Worm (Caenorhabditis elegans) whole organism, L3 larva: ENCODE measurements around the gene ndub-3.

Experiments used
- R02D3.7 ChIP-seq: fragments of 150-350 bp; optimal IDR thresholded peaks from 2 replicates; lab custom pipeline; 2014; ENCODE audit warnings: missing biosample characterization, missing genetic modification characterization
- aly-2 ChIP-seq: fragments of 150-350 bp; optimal IDR thresholded peaks from 2 replicates; lab custom pipeline; 2014; ENCODE audit warnings: missing biosample characterization, missing genetic modification characterization
- ama-1 ChIP-seq: fragments of 150-350 bp; optimal IDR thresholded peaks from 2 replicates; lab custom pipeline; 2018
- ceh-16 ChIP-seq: sonication (generic microtip); optimal IDR thresholded peaks from 2 replicates; lab custom pipeline; 2017; ENCODE audit warnings: missing biosample characterization, missing genetic modification characterization
- ceh-28 ChIP-seq: fragments of 150-350 bp; optimal IDR thresholded peaks from 2 replicates; lab custom pipeline; 2014; ENCODE audit warnings: missing biosample characterization, missing genetic modification reagents, missing genetic modification characterization
- ceh-82 ChIP-seq: fragments of 150-350 bp; optimal IDR thresholded peaks from 2 replicates; lab custom pipeline; 2014; ENCODE audit warnings: missing biosample characterization, missing genetic modification characterization
- ceh-9 ChIP-seq: sonication (generic microtip); optimal IDR thresholded peaks from 2 replicates; lab custom pipeline; 2018; ENCODE audit warnings: missing biosample characterization, missing genetic modification characterization
- daf-12 ChIP-seq: fragments of 150-350 bp; optimal IDR thresholded peaks from 2 replicates; lab custom pipeline; 2014; ENCODE audit warnings: missing biosample characterization, missing genetic modification reagents, missing genetic modification characterization
- egl-5 ChIP-seq: fragments of 150-350 bp; optimal IDR thresholded peaks from 2 replicates; lab custom pipeline; 2017; ENCODE audit warnings: missing biosample characterization, missing genetic modification reagents, missing genetic modification characterization, inconsistent platforms
- elt-1 ChIP-seq: fragments of 150-350 bp; optimal IDR thresholded peaks from 2 replicates; lab custom pipeline; 2014; ENCODE audit warnings: missing biosample characterization, missing genetic modification characterization
- elt-2 ChIP-seq: sonication (generic microtip); optimal IDR thresholded peaks from 2 replicates; lab custom pipeline; 2016; ENCODE audit warnings: missing genetic modification reagents, mild to moderate bottlenecking, missing genetic modification characterization, missing compliant biosample characterization
- elt-3 ChIP-seq, 3 experiments: fragments of 150-350 bp in 1 of 3; sonication (generic microtip) in 2 of 3; optimal IDR thresholded peaks; 2 replicates in 2 of 3; 4 replicates in 1 of 3; lab custom pipeline; 2014 to 2017; ENCODE audit warnings: missing biosample characterization in 3 of 3, missing genetic modification characterization in 3 of 3
- fkh-10 ChIP-seq: sonication (generic microtip); optimal IDR thresholded peaks from 2 replicates; lab custom pipeline; 2017; ENCODE audit warnings: missing biosample characterization, missing genetic modification reagents, missing genetic modification characterization
- fkh-2 ChIP-seq: fragments of 150-350 bp; optimal IDR thresholded peaks from 2 replicates; lab custom pipeline; 2014; ENCODE audit warnings: missing biosample characterization, missing genetic modification reagents, missing genetic modification characterization
- fos-1 ChIP-seq: fragments of 150-350 bp; optimal IDR thresholded peaks from 2 replicates; lab custom pipeline; 2014; ENCODE audit warnings: missing biosample characterization, missing genetic modification characterization
- hmg-11 ChIP-seq: sonication (generic microtip); optimal IDR thresholded peaks from 2 replicates; lab custom pipeline; 2016; ENCODE audit warnings: missing genetic modification characterization, missing compliant biosample characterization
- jun-1 ChIP-seq: fragments of 150-350 bp; optimal IDR thresholded peaks from 2 replicates; lab custom pipeline; 2014; ENCODE audit warnings: missing biosample characterization, missing genetic modification reagents, missing genetic modification characterization
- lin-15B ChIP-seq: fragments of 150-350 bp; optimal IDR thresholded peaks from 2 replicates; lab custom pipeline; 2014; ENCODE audit warnings: missing biosample characterization, missing genetic modification characterization
- lin-39 ChIP-seq: fragments of 150-350 bp; optimal IDR thresholded peaks from 2 replicates; lab custom pipeline; 2018; ENCODE audit warnings: missing biosample characterization, missing genetic modification reagents, missing genetic modification characterization
- nfya-1 ChIP-seq: sonication (generic microtip); optimal IDR thresholded peaks from 2 replicates; lab custom pipeline; 2017; ENCODE audit warnings: missing genetic modification characterization, mild to moderate bottlenecking, missing compliant biosample characterization, antibody characterized with exemption, moderate library complexity; ENCODE audit not compliant: insufficient read depth
- nhr-23 ChIP-seq: fragments of 150-350 bp; optimal IDR thresholded peaks from 2 replicates; lab custom pipeline; 2014; ENCODE audit warnings: missing biosample characterization, missing genetic modification reagents, missing genetic modification characterization
- nhr-237 ChIP-seq: fragments of 150-350 bp; optimal IDR thresholded peaks from 2 replicates; lab custom pipeline; 2014; ENCODE audit warnings: missing biosample characterization, missing genetic modification characterization
- nhr-25 ChIP-seq: sonication (generic microtip); optimal IDR thresholded peaks from 2 replicates; lab custom pipeline; 2017; ENCODE audit warnings: missing biosample characterization, missing genetic modification characterization
- nhr-43 ChIP-seq: sonication (generic microtip); optimal IDR thresholded peaks from 2 replicates; lab custom pipeline; 2016; ENCODE audit warnings: mild to moderate bottlenecking, missing genetic modification characterization, missing compliant biosample characterization; ENCODE audit not compliant: poor library complexity, severe bottlenecking
- nhr-67 ChIP-seq: fragments of 150-350 bp; optimal IDR thresholded peaks from 2 replicates; lab custom pipeline; 2014; ENCODE audit warnings: missing biosample characterization, missing genetic modification characterization
- nhr-76 ChIP-seq: fragments of 150-350 bp; sonication (generic microtip); optimal IDR thresholded peaks from 5 replicates; lab custom pipeline; 2014; ENCODE audit warnings: missing biosample characterization, missing genetic modification characterization
- nhr-77 ChIP-seq: fragments of 150-350 bp; optimal IDR thresholded peaks from 2 replicates; lab custom pipeline; 2014; ENCODE audit warnings: missing biosample characterization, missing genetic modification characterization
- pha-4 ChIP-seq: fragments of 150-350 bp; optimal IDR thresholded peaks from 2 replicates; lab custom pipeline; 2014; ENCODE audit warnings: missing biosample characterization, missing genetic modification reagents, missing genetic modification characterization
- pqm-1 ChIP-seq: fragments of 150-350 bp; optimal IDR thresholded peaks from 2 replicates; lab custom pipeline; 2017; ENCODE audit warnings: missing biosample characterization, missing genetic modification characterization, inconsistent platforms
- sea-2 ChIP-seq: fragments of 150-350 bp; sonication (generic microtip); optimal IDR thresholded peaks from 4 replicates; lab custom pipeline; 2014; ENCODE audit warnings: missing biosample characterization, missing genetic modification reagents, missing genetic modification characterization
- skn-1 ChIP-seq: fragments of 150-350 bp; optimal IDR thresholded peaks from 2 replicates; lab custom pipeline; 2014; ENCODE audit warnings: missing biosample characterization, missing genetic modification characterization
- snpc-4 ChIP-seq: fragments of 150-350 bp; optimal IDR thresholded peaks from 2 replicates; lab custom pipeline; 2014; ENCODE audit warnings: missing biosample characterization, missing genetic modification characterization
- unc-39 ChIP-seq: sonication (generic microtip); optimal IDR thresholded peaks from 4 replicates; lab custom pipeline; 2017; ENCODE audit warnings: missing biosample characterization, missing genetic modification characterization
- unc-62 ChIP-seq: fragments of 150-350 bp; sonication (generic microtip); optimal IDR thresholded peaks from 4 replicates; lab custom pipeline; 2014; ENCODE audit warnings: missing biosample characterization, missing genetic modification reagents, missing genetic modification characterization
- zag-1 ChIP-seq: fragments of 150-350 bp; optimal IDR thresholded peaks from 2 replicates; lab custom pipeline; 2014; ENCODE audit warnings: missing biosample characterization, missing genetic modification characterization
- ztf-11 ChIP-seq: fragments of 150-350 bp; optimal IDR thresholded peaks from 2 replicates; lab custom pipeline; 2014; ENCODE audit warnings: missing biosample characterization, missing genetic modification characterization
- ztf-4 ChIP-seq: fragments of 150-350 bp; optimal IDR thresholded peaks from 2 replicates; lab custom pipeline; 2014; ENCODE audit warnings: missing biosample characterization, missing genetic modification characterization

ndub-3 gene

ce11 chrII:8964835-8965234 is at the start of gene ndub-3, which contains the start of gene C18E9.2:
ndub-3 (minus strand) TSS chrII:8964890.
C18E9.2 (plus strand) TSS chrII:8965006.
- TF ChIP-seq nhr-77, result no peak
- TF ChIP-seq nhr-67, result no peak
- no peak for TF ChIP-seq nhr-76 (tag; lab: Kevin White, UChicago)
- peak; percentile 44 for TF ChIP-seq nhr-25 (tag; lab: Kevin White, UChicago)
- peak; percentile 51 for TF ChIP-seq ceh-28 (tag; lab: Kevin White, UChicago)
- TF ChIP-seq hmg-11, result peak; percentile 37
- TF ChIP-seq elt-2, result peak; percentile 5
- TF ChIP-seq elt-3 (tag; optimal IDR thresholded peaks at IDR 0.05; lab: Kevin White, UChicago), result no peak
- TF ChIP-seq egl-5, result no peak
- TF ChIP-seq nhr-237 (tag; lab: Kevin White, UChicago), result no peak
- no peak for TF ChIP-seq skn-1 (tag; lab: Kevin White, UChicago)
- TF ChIP-seq daf-12 (tag; lab: Kevin White, UChicago), result no peak
- no peak for TF ChIP-seq fos-1 (tag; lab: Kevin White, UChicago)
- no peak for TF ChIP-seq elt-1 (tag; lab: Kevin White, UChicago)
- no peak for TF ChIP-seq jun-1
- peak; percentile 62 for TF ChIP-seq lin-15B (tag; lab: Kevin White, UChicago)
- no peak for TF ChIP-seq ztf-4 (tag; lab: Kevin White, UChicago)
- TF ChIP-seq unc-62, result no peak
- TF ChIP-seq snpc-4, result no peak
- peak; percentile 64 for TF ChIP-seq nfya-1
- peak; percentile 85 for TF ChIP-seq R02D3.7 (tag; lab: Kevin White, UChicago)
- TF ChIP-seq aly-2 (tag; lab: Kevin White, UChicago), result no peak
- peak; percentile 13 for TF ChIP-seq nhr-23 (tag; lab: Kevin White, UChicago)
- peak; percentile 25 for TF ChIP-seq pqm-1 (tag; lab: Kevin White, UChicago)
- peak; percentile 75 for TF ChIP-seq lin-39 (tag; lab: Kevin White, UChicago)
- TF ChIP-seq ztf-11 (tag; lab: Kevin White, UChicago), result no peak
- no peak for TF ChIP-seq zag-1 (tag; lab: Kevin White, UChicago)

- TF ChIP-seq pqm-1 (tag; lab: Kevin White, UChicago), result peak; percentile 13
- no peak for TF ChIP-seq daf-12 (tag; lab: Kevin White, UChicago)
- no peak for TF ChIP-seq nhr-43 (tag; lab: Kevin White, UChicago)
- peak; percentile 39 for TF ChIP-seq skn-1 (tag; lab: Kevin White, UChicago)
- TF ChIP-seq elt-2, result peak; percentile 34
Measured at ce11 chrII:9014188-9014587, 49.5 kb upstream of the ndub-3 start.

DNA sequence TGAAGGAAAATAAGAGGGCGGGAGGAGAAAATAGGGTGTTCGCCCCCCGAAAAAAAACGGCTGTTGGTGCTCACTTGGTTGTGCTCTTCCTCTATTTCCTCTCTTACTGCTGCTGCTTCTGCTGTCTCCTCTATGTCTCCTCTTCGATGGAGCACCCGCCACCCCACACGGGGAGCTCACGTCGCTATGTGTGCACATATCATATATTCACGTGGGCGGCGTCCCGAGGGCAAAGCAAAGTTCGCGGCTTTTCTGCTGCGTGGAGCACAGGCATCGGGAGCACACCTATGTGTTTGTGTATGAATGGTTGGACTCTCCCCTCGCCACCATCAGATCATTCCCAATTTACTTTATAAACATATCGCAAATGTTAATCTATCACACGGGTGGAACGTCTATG is 48.7 kb upstream of the ndub-3 start:
- no peak for TF ChIP-seq sea-2 (GFP tag; lab: Kevin White, UChicago)
- no peak for TF ChIP-seq ceh-82 (tag; lab: Kevin White, UChicago)
- no peak for TF ChIP-seq ztf-4 (tag; lab: Kevin White, UChicago)
- TF ChIP-seq unc-62, result no peak
- TF ChIP-seq fkh-2, result no peak
- TF ChIP-seq skn-1 (tag; lab: Kevin White, UChicago), result no peak
- TF ChIP-seq ama-1, result no peak
- TF ChIP-seq nhr-43 (tag; lab: Kevin White, UChicago), result no peak
- no peak for TF ChIP-seq unc-39 (tag; lab: Kevin White, UChicago)
- no peak for TF ChIP-seq nhr-76 (tag; lab: Kevin White, UChicago)
- peak; percentile 52 for TF ChIP-seq nfya-1
- TF ChIP-seq nhr-23 (tag; lab: Kevin White, UChicago), result no peak
- no peak for TF ChIP-seq aly-2 (tag; lab: Kevin White, UChicago)
- TF ChIP-seq elt-2, result no peak
- peak; percentile 73 for TF ChIP-seq pha-4 (tag; lab: Kevin White, UChicago)
- no peak for TF ChIP-seq nhr-25 (tag; lab: Kevin White, UChicago)
- TF ChIP-seq ceh-9 (tag; lab: Kevin White, UChicago), result no peak
- TF ChIP-seq, all 47 proteins: peak for 2

- TF ChIP-seq zag-1 (tag; lab: Kevin White, UChicago) (no peak), pha-4 (tag; lab: Kevin White, UChicago) (no peak), ztf-11 (tag; lab: Kevin White, UChicago) (no peak), unc-39 (tag; lab: Kevin White, UChicago) (no peak), ztf-4 (tag; lab: Kevin White, UChicago) (no peak), nhr-76 (tag; lab: Kevin White, UChicago) (no peak), fos-1 (tag; lab: Kevin White, UChicago) (no peak), fkh-10 (GFP tag; lab: Kevin White, UChicago) (peak; percentile 41), lin-39 (tag; lab: Kevin White, UChicago) (no peak), nfya-1 (peak; percentile 5), ceh-16 (tag; lab: Kevin White, UChicago) (no peak)
- TF ChIP-seq, all 47 proteins: peak for 2
Measured at ce11 chrII:9010708-9011107, 46.0 kb upstream of the ndub-3 start.
